Worm (Caenorhabditis elegans): ENCODE measurements around the gene T04F3.1.

ce11 chrV:11711751-11712150 lies 28.1 kb upstream of the T04F3.1 start:
- TF ChIP-seq nhr-76 (tag; optimal IDR thresholded peaks at IDR 0.05) (no peak), pha-4 (tag; optimal IDR thresholded peaks at IDR 0.05) (no peak), nhr-28 (tag; optimal IDR thresholded peaks at IDR 0.05) (no peak), blmp-1 (tag; optimal IDR thresholded peaks at IDR 0.05) (no peak), mab-5 (tag; optimal IDR thresholded peaks at IDR 0.05) (no peak), hlh-1 (tag; optimal IDR thresholded peaks at IDR 0.05) (no peak), elt-1 (tag; optimal IDR thresholded peaks at IDR 0.05; ENCODE audit: borderline replicate concordance, insufficient read depth) (no peak), flh-1 (GFP tag; optimal IDR thresholded peaks at IDR 0.05) (no peak), ceh-39 (tag; optimal IDR thresholded peaks at IDR 0.05) (no peak), unc-62 (GFP tag; optimal IDR thresholded peaks at IDR 0.05) (no peak), elt-3 (tag; optimal IDR thresholded peaks at IDR 0.05) (no peak), nhr-12 (tag; optimal IDR thresholded peaks at IDR 0.05) (no peak)
